Fruit fly (Drosophila melanogaster) whole organism, wandering third instar larva: ENCODE data around the gene yuri.

ENCODE experiments used
- Hnf4 ChIP-seq: fragments of 200-800 bp; sonication (Bioruptor generic); optimal IDR thresholded peaks from 2 replicates; lab custom pipeline; 2016; ENCODE audit warnings: missing biosample characterization, mild to moderate bottlenecking, missing genetic modification characterization
- Hr78 ChIP-seq: fragments of >200 bp; optimal IDR thresholded peaks from 2 replicates; lab custom pipeline; 2017; ENCODE audit warnings: missing biosample characterization, missing genetic modification characterization
- Hr83 ChIP-seq: fragments of 200-300 bp; sonication (Bioruptor generic); optimal IDR thresholded peaks from 2 replicates; lab custom pipeline; 2016; ENCODE audit warnings: missing biosample characterization, mild to moderate bottlenecking, missing genetic modification characterization, moderate library complexity; ENCODE audit not compliant: poor library complexity, severe bottlenecking
- OdsH ChIP-seq: fragments of 200-800 bp; sonication (Bioruptor generic); optimal IDR thresholded peaks from 2 replicates; lab custom pipeline; 2016; ENCODE audit warnings: missing biosample characterization, mild to moderate bottlenecking, missing genetic modification characterization
- Rel ChIP-seq, 2 experiments: fragments of 200-800 bp; sonication (Bioruptor generic) in 1 of 2; optimal IDR thresholded peaks; 2 replicates in 1 of 2; 3 replicates in 1 of 2; lab custom pipeline; 2016 to 2019; ENCODE audit warnings: mild to moderate bottlenecking in 2 of 2, missing biosample characterization in 2 of 2, missing genetic modification characterization in 2 of 2, moderate library complexity in 1 of 2
- dl ChIP-seq, 2 experiments: fragments of 175-275, 200-275 bp in 1 of 2; fragments of 200-275 bp in 1 of 2; sonication (Bioruptor generic); optimal IDR thresholded peaks; lab custom pipeline; 2018; ENCODE audit warnings: mild to moderate bottlenecking in 2 of 2, missing biosample characterization in 2 of 2, missing genetic modification characterization in 2 of 2, moderate library complexity in 2 of 2; ENCODE audit not compliant: partially characterized antibody in 2 of 2, insufficient read depth in 1 of 2
- ey ChIP-seq: fragments of 200-800 bp; sonication (Bioruptor generic); optimal IDR thresholded peaks from 2 replicates; lab custom pipeline; 2016; ENCODE audit warnings: missing biosample characterization, missing genetic modification characterization
- fru ChIP-seq: fragments of 200-800 bp; sonication (Bioruptor generic); optimal IDR thresholded peaks from 3 replicates; lab custom pipeline; 2016; ENCODE audit warnings: missing biosample characterization, mild to moderate bottlenecking, missing genetic modification characterization
- h ChIP-seq: fragments of 200-800 bp; sonication (Bioruptor generic); optimal IDR thresholded peaks from 3 replicates; lab custom pipeline; 2016; ENCODE audit warnings: missing biosample characterization, mild to moderate bottlenecking, missing genetic modification characterization
- sage ChIP-seq: fragments of 200-800 bp; sonication (Bioruptor generic); optimal IDR thresholded peaks from 2 replicates; lab custom pipeline; 2016; ENCODE audit warnings: missing biosample characterization, mild to moderate bottlenecking, missing genetic modification characterization

DNA sequence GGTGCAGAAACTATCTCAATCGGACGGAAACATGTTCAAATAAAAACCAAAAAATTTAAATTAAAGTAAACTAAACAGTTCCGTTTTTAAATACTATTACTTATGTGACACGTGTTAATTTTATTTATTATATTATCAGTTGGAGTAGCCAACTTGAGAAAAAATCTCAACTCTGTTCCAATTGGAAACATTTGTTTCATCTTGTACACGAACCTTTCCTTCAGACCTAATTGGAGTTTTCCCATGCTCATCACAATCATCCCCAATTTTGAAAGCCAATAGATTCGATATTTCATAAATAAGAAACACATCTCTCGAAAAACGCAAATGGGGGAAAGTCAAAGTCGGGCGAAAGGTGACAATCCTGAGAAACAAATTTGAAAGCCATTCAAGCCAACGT lies 42.3 kb upstream of the yuri start:
- TF ChIP-seq OdsH (GFP tag; lab: Kevin White, UChicago) (no peak), fru (no peak), Rel (GFP tag; optimal IDR thresholded peaks at IDR 0.05; lab: Kevin White, UChicago) (no peak), Rel (tag; optimal IDR thresholded peaks at IDR 0.05; lab: Kevin White, UChicago) (no peak), ey (GFP tag; lab: Kevin White, UChicago) (no peak), dl (GFP tag; optimal IDR thresholded peaks at IDR 0.05; lab: Kevin White, UChicago; ENCODE audit: insufficient read depth in 1 of 2, partially characterized antibody in 2 of 2) (no peak), Hr78 (GFP tag; lab: Kevin White, UChicago) (no peak), sage (no peak), Hnf4 (GFP tag; lab: Kevin White, UChicago) (no peak), Hr83 (no peak), h (GFP tag; lab: Kevin White, UChicago) (no peak)
